Fruit fly (Drosophila melanogaster): ENCODE results near the gene CG5880.
A peak's percentile ranks its signal among the peaks of the same experiment; 100 is the strongest.

Gene CG5880

dm6 chr3R:27116465-27117092 is at the start of gene CG5880, which contains the start of gene CG6066 (continued):
- TF ChIP-seq Atf3 (GFP tag; optimal IDR thresholded peaks at IDR 0.05) (no peak), Poxn (GFP tag; IDR thresholded peaks at IDR 0.05) (no peak), CG9876 (GFP tag; optimal IDR thresholded peaks at IDR 0.05) (no peak), CG3995 (GFP tag; optimal IDR thresholded peaks at IDR 0.05) (peak; percentile 22), CG1024 (GFP tag; IDR thresholded peaks at IDR 0.05) (no peak), Kr (GFP tag; optimal IDR thresholded peaks at IDR 0.05) (no peak), CG10267 (tag; optimal IDR thresholded peaks at IDR 0.05) (no peak), al (GFP tag; IDR thresholded peaks at IDR 0.05) (no peak), CG11247 (GFP tag; IDR thresholded peaks at IDR 0.05) (no peak), CG31388 (GFP tag; optimal IDR thresholded peaks at IDR 0.05) (no peak), lola (GFP tag; optimal IDR thresholded peaks at IDR 0.05) (no peak), fd64A (GFP tag; optimal IDR thresholded peaks at IDR 0.05) (no peak), nmo (GFP tag; optimal IDR thresholded peaks at IDR 0.05) (peak; percentile 9), unpg (GFP tag; optimal IDR thresholded peaks at IDR 0.05) (no peak), Dip2 (GFP tag; IDR thresholded peaks at IDR 0.05) (no peak), CG13287 (GFP tag; IDR thresholded peaks at IDR 0.05; ENCODE audit: partially characterized antibody) (peak; percentile 91), Hand (GFP tag; optimal IDR thresholded peaks at IDR 0.05) (no peak), slbo (GFP tag; IDR thresholded peaks at IDR 0.05) (no peak), CG33213 (GFP tag; optimal IDR thresholded peaks at IDR 0.05) (no peak), crp (GFP tag; optimal IDR thresholded peaks at IDR 0.05) (peak; percentile 70 to 95), CG34376 (GFP tag; optimal IDR thresholded peaks at IDR 0.05) (no peak), kni (GFP tag; optimal IDR thresholded peaks at IDR 0.05) (no peak), onecut (GFP tag; IDR thresholded peaks at IDR 0.05) (no peak), CG13123 (GFP tag; optimal IDR thresholded peaks at IDR 0.05) (no peak), MESR4 (GFP tag; optimal IDR thresholded peaks at IDR 0.05) (peak; percentile 63), CG10209 (GFP tag; optimal IDR thresholded peaks at IDR 0.05) (no peak), Deaf1 (tag; optimal IDR thresholded peaks at IDR 0.05) (no peak), HLH3B (GFP tag; IDR thresholded peaks at IDR 0.05) (no peak), CG14860 (GFP tag; IDR thresholded peaks at IDR 0.05; ENCODE audit: partially characterized antibody) (peak; percentile 72), CG16779 (GFP tag; IDR thresholded peaks at IDR 0.05) (0 out of 2 replicates have a peak, but pooled peaks have one; percentile 2), CG7357 (GFP tag; IDR thresholded peaks at IDR 0.05) (no peak), amos (GFP tag; IDR thresholded peaks at IDR 0.05; ENCODE audit: partially characterized antibody) (peak; percentile 85), CG3838 (GFP tag; optimal IDR thresholded peaks at IDR 0.05) (no peak), CG4404 (GFP tag; IDR thresholded peaks at IDR 0.05) (no peak), Atf-2 (GFP tag; optimal IDR thresholded peaks at IDR 0.05) (no peak), CG3163 (GFP tag; optimal IDR thresholded peaks at IDR 0.05) (no peak), CG6689 (GFP tag; IDR thresholded peaks at IDR 0.05) (no peak), CG6765 (GFP tag; optimal IDR thresholded peaks at IDR 0.05) (no peak), CG11093 (GFP tag; IDR thresholded peaks at IDR 0.05) (no peak), CG18476 (GFP tag; optimal IDR thresholded peaks at IDR 0.05) (no peak), gro (GFP tag; optimal IDR thresholded peaks at IDR 0.05) (no peak), sima (GFP tag; optimal IDR thresholded peaks at IDR 0.05) (no peak), Chrac-16 (GFP tag; optimal IDR thresholded peaks at IDR 0.05) (no peak), stc (GFP tag; IDR thresholded peaks at IDR 0.05) (no peak), Stat92E (GFP tag; optimal IDR thresholded peaks at IDR 0.05) (no peak), toy (GFP tag; IDR thresholded peaks at IDR 0.05) (no peak), Optix (GFP tag; IDR thresholded peaks at IDR 0.05) (no peak), ham (GFP tag; IDR thresholded peaks at IDR 0.05) (no peak), CG9817 (tag; optimal IDR thresholded peaks at IDR 0.05) (no peak), E2f1 (GFP tag; IDR thresholded peaks at IDR 0.05) (no peak), CG12299 (tag; optimal IDR thresholded peaks at IDR 0.05) (no peak)

Measured in whole organism, embryonic.